Worm (Caenorhabditis elegans) whole organism, L4 larva: ENCODE measurements around the gene C17H12.11.
A peak's percentile ranks its signal among the peaks of the same experiment; 100 is the strongest.

Experiments
- R02D3.7 ChIP-seq: fragments of 150-350 bp; sonication (generic microtip); optimal IDR thresholded peaks from 3 replicates; lab custom pipeline; 2014; ENCODE audit warnings: missing biosample characterization, missing genetic modification characterization
- T26A8.4 ChIP-seq: fragments of 200-800 bp; sonication (Bioruptor generic); IDR thresholded peaks from 2 replicates; pipeline ENCODE4 v1.3.6; 2022; ENCODE audit warnings: missing genetic modification characterization, missing compliant biosample characterization
- aha-1 ChIP-seq: fragments of 150-350 bp; peaks from one replicate; lab custom pipeline; 2014; ENCODE audit warnings: missing biosample characterization, missing genetic modification characterization
- ama-1 ChIP-seq: fragments of 150-350 bp; optimal IDR thresholded peaks from 2 replicates; lab custom pipeline; 2014; ENCODE audit warnings: inconsistent platforms, mixed read lengths
- ceh-28 ChIP-seq: fragments of 150-350 bp; optimal IDR thresholded peaks from 2 replicates; lab custom pipeline; 2014; ENCODE audit warnings: missing biosample characterization, missing genetic modification reagents, missing genetic modification characterization
- ceh-44 ChIP-seq: fragments of 200-800 bp; sonication (Bioruptor generic); IDR thresholded peaks from 2 replicates; pipeline ENCODE4 v1.3.6; 2022; ENCODE audit warnings: missing genetic modification reagents, missing genetic modification characterization, missing compliant biosample characterization
- ceh-82 ChIP-seq: sonication (generic microtip); optimal IDR thresholded peaks from 2 replicates; lab custom pipeline; 2017; ENCODE audit warnings: missing biosample characterization, missing genetic modification characterization
- daf-16 ChIP-seq, 3 experiments: sonication (generic microtip); optimal IDR thresholded peaks; 2 replicates each; lab custom pipeline; 2016 to 2017; ENCODE audit warnings: missing genetic modification characterization in 3 of 3, missing genetic modification reagents in 3 of 3, mild to moderate bottlenecking in 2 of 3, missing compliant biosample characterization in 2 of 3, missing biosample characterization in 1 of 3, moderate library complexity in 1 of 3
- dmd-6 ChIP-seq: fragments of 200-800 bp; sonication (Bioruptor generic); IDR thresholded peaks from 2 replicates; pipeline ENCODE4 v1.3.6; 2022; ENCODE audit warnings: missing genetic modification reagents, missing genetic modification characterization, missing compliant biosample characterization
- dmd-8 ChIP-seq: fragments of 200-800 bp; sonication (Bioruptor generic); IDR thresholded peaks from 2 replicates; pipeline ENCODE4 v1.3.6; 2022; ENCODE audit warnings: missing genetic modification characterization, missing compliant biosample characterization
- dpl-1 ChIP-seq: fragments of 150-350 bp; optimal IDR thresholded peaks from 2 replicates; lab custom pipeline; 2014; ENCODE audit warnings: missing biosample characterization, missing genetic modification reagents, missing genetic modification characterization
- dve-1 ChIP-seq: sonication (generic microtip); optimal IDR thresholded peaks from 2 replicates; lab custom pipeline; 2017; ENCODE audit warnings: antibody characterized with exemption, mild to moderate bottlenecking, missing genetic modification characterization, missing compliant biosample characterization; ENCODE audit not compliant: insufficient read depth
- egl-43 ChIP-seq: fragments of 200-800 bp; sonication (Bioruptor generic); IDR thresholded peaks from 2 replicates; pipeline ENCODE4 v1.3.6; 2022; ENCODE audit warnings: missing genetic modification reagents, missing genetic modification characterization, missing compliant biosample characterization
- fkh-10 ChIP-seq: fragments of 150-350 bp; optimal IDR thresholded peaks from 2 replicates; lab custom pipeline; 2014; ENCODE audit warnings: missing biosample characterization, missing genetic modification reagents, missing genetic modification characterization
- hif-1 ChIP-seq, 2 experiments: sonication (generic microtip); optimal IDR thresholded peaks; 2 replicates each; lab custom pipeline; 2016 to 2017; ENCODE audit warnings: missing compliant biosample characterization in 2 of 2, missing genetic modification characterization in 2 of 2, missing genetic modification reagents in 2 of 2, missing genotype in 2 of 2, mild to moderate bottlenecking in 1 of 2
- hlh-11 ChIP-seq: fragments of 200-800 bp; sonication (Bioruptor generic); optimal IDR thresholded peaks from 2 replicates; lab custom pipeline; 2018; ENCODE audit warnings: mild to moderate bottlenecking, missing genetic modification characterization, missing compliant biosample characterization
- hlh-30 ChIP-seq: sonication (generic microtip); optimal IDR thresholded peaks from 2 replicates; lab custom pipeline; 2017; ENCODE audit warnings: antibody characterized with exemption, mild to moderate bottlenecking, missing genetic modification characterization, missing compliant biosample characterization; ENCODE audit not compliant: insufficient read depth
- hmg-1.1 ChIP-seq: fragments of 200-800 bp; sonication (Bioruptor generic); IDR thresholded peaks from 2 replicates; pipeline ENCODE4 v1.3.6; 2022; ENCODE audit warnings: missing genetic modification reagents, missing genetic modification characterization, missing compliant biosample characterization
- jun-1 ChIP-seq: fragments of 150-350 bp; optimal IDR thresholded peaks from 2 replicates; lab custom pipeline; 2014; ENCODE audit warnings: missing biosample characterization, missing genetic modification reagents, missing genetic modification characterization
- lin-38 ChIP-seq: fragments of 200-800 bp; sonication (Bioruptor generic); IDR thresholded peaks from 2 replicates; pipeline ENCODE4 v1.3.6; 2022; ENCODE audit warnings: missing genetic modification reagents, missing genetic modification characterization, missing compliant biosample characterization
- lsy-2 ChIP-seq, 2 experiments: fragments of 150-350 bp in 1 of 2; sonication (generic microtip) in 1 of 2; optimal IDR thresholded peaks; 2 replicates each; lab custom pipeline; 2014 to 2017; ENCODE audit warnings: missing biosample characterization in 2 of 2, missing genetic modification characterization in 2 of 2
- madf-9 ChIP-seq: fragments of 200-800 bp; sonication (Bioruptor generic); conservative IDR thresholded peaks from 2 replicates; pipeline ENCODE4 v1.3.6; 2022; ENCODE audit warnings: missing genetic modification reagents, missing genetic modification characterization, missing compliant biosample characterization
- mdl-1 ChIP-seq, 2 experiments: fragments of 150-350 bp in 1 of 2; sonication (generic microtip) in 1 of 2; optimal IDR thresholded peaks; 2 replicates each; lab custom pipeline; 2014 to 2017; ENCODE audit warnings: missing biosample characterization in 2 of 2, missing genetic modification characterization in 2 of 2
- mep-1 ChIP-seq: fragments of 150-350 bp; sonication (generic microtip); optimal IDR thresholded peaks from 3 replicates; lab custom pipeline; 2014; ENCODE audit warnings: missing biosample characterization, missing genetic modification characterization
- nhr-28 ChIP-seq: fragments of 150-350 bp; optimal IDR thresholded peaks from 2 replicates; lab custom pipeline; 2014; ENCODE audit warnings: missing biosample characterization, missing genetic modification characterization
- nhr-41 ChIP-seq: fragments of 200-800 bp; sonication (Bioruptor generic); IDR thresholded peaks from 2 replicates; pipeline ENCODE4 v1.3.6; 2022; ENCODE audit warnings: missing genetic modification reagents, missing genetic modification characterization, missing compliant biosample characterization
- nhr-42 ChIP-seq: fragments of 200-800 bp; sonication (Bioruptor generic); IDR thresholded peaks from 2 replicates; pipeline ENCODE4 v1.3.6; 2022; ENCODE audit warnings: missing genetic modification characterization, missing compliant biosample characterization
- nhr-48 ChIP-seq: sonication (generic microtip); optimal IDR thresholded peaks from 2 replicates; lab custom pipeline; 2016; ENCODE audit warnings: mild to moderate bottlenecking, missing genetic modification characterization, missing compliant biosample characterization
- nhr-6 ChIP-seq: fragments of 150-350 bp; optimal IDR thresholded peaks from 2 replicates; lab custom pipeline; 2014; ENCODE audit warnings: missing biosample characterization, missing genetic modification characterization
- nhr-77 ChIP-seq: fragments of 150-350 bp; optimal IDR thresholded peaks from 2 replicates; lab custom pipeline; 2014; ENCODE audit warnings: missing biosample characterization, missing genetic modification characterization
- pqm-1 ChIP-seq: sonication (generic microtip); optimal IDR thresholded peaks from 2 replicates; lab custom pipeline; 2017; ENCODE audit warnings: missing biosample characterization, missing genetic modification characterization
- rbr-2 ChIP-seq: sonication (generic microtip); optimal IDR thresholded peaks from 2 replicates; lab custom pipeline; 2016; ENCODE audit warnings: missing genotype, missing genetic modification characterization, missing compliant biosample characterization
- skn-1 ChIP-seq: fragments of 150-350 bp; optimal IDR thresholded peaks from 2 replicates; lab custom pipeline; 2014; ENCODE audit warnings: missing biosample characterization, missing genetic modification characterization
- snpc-1.2 ChIP-seq: fragments of 200-800 bp; sonication (Bioruptor generic); IDR thresholded peaks from 2 replicates; pipeline ENCODE4 v1.3.6; 2022; ENCODE audit warnings: missing genetic modification reagents, missing genetic modification characterization, missing compliant biosample characterization
- zip-11 ChIP-seq: fragments of 200-800 bp; sonication (Bioruptor generic); IDR thresholded peaks from 2 replicates; pipeline ENCODE4 v1.3.6; 2022; ENCODE audit warnings: missing genetic modification characterization, missing compliant biosample characterization

Gene C17H12.11

ce11 chrIV:6762416-6762815 is 39.8 kb upstream of the C17H12.11 start, which contains the start of gene spd-3:
spd-3 (plus strand) TSS chrIV:6762716.
- TF ChIP-seq lin-38 (GFP tag; lab: Robert Waterston, UW) (0 out of 2 replicates have a peak, but pooled peaks have one; percentile 12), nhr-6 (tag; lab: Kevin White, UChicago) (no peak), ceh-44 (no peak), aha-1 (tag; lab: Kevin White, UChicago) (peak; percentile 12)

- TF ChIP-seq rbr-2 (peak; percentile 36), mdl-1 (tag; optimal IDR thresholded peaks at IDR 0.05; lab: Kevin White, UChicago) (peak in 1 of 2 experiments; percentile 69), skn-1 (tag; lab: Kevin White, UChicago) (no peak), nhr-48 (tag; lab: Kevin White, UChicago) (peak; percentile 6), zip-11 (GFP tag; lab: Robert Waterston, UW) (no peak), ceh-82 (tag; lab: Kevin White, UChicago) (no peak), ceh-28 (tag; lab: Kevin White, UChicago) (peak; percentile 52), daf-16 (GFP tag; optimal IDR thresholded peaks at IDR 0.05; lab: Kevin White, UChicago) (no peak), daf-16 (tag; optimal IDR thresholded peaks at IDR 0.05; lab: Kevin White, UChicago) (peak; percentile 72), T26A8.4 (GFP tag; lab: Robert Waterston, UW) (no peak), ceh-44 (no peak), hlh-11 (tag; lab: Kevin White, UChicago) (peak; percentile 70), fkh-10 (GFP tag; lab: Kevin White, UChicago) (peak; percentile 43), nhr-28 (tag; lab: Kevin White, UChicago) (peak; percentile 59), mep-1 (tag; lab: Kevin White, UChicago) (peak; percentile 75), hif-1 (tag; optimal IDR thresholded peaks at IDR 0.05; lab: Kevin White, UChicago) (peak in 1 of 2 experiments; percentile 18), ama-1 (lab: Kevin White, UChicago) (no peak), nhr-77 (tag; lab: Kevin White, UChicago) (peak; percentile 49), hlh-30 (peak; percentile 91), snpc-1.2 (GFP tag; lab: Robert Waterston, UW) (no peak), lsy-2 (tag; optimal IDR thresholded peaks at IDR 0.05; lab: Kevin White, UChicago) (peak; percentile 23 to 77), hmg-1.1 (GFP tag; lab: Robert Waterston, UW) (peak; percentile 68), dmd-6 (peak; percentile 20; the same call in 1 of the 2 replicates), dmd-8 (GFP tag; lab: Robert Waterston, UW) (no peak), aha-1 (tag; lab: Kevin White, UChicago) (no peak), dpl-1 (GFP tag; lab: Kevin White, UChicago) (peak; percentile 2), egl-43 (GFP tag; lab: Robert Waterston, UW) (no peak), dve-1 (tag; lab: Kevin White, UChicago) (peak; percentile 85), madf-9 (no peak)
These were observed 34.9 kb upstream of the C17H12.11 start for ce11 chrIV:6767240-6767639.

- no peak for TF ChIP-seq nhr-48 (tag; lab: Kevin White, UChicago)
- no peak for TF ChIP-seq lsy-2 (tag; optimal IDR thresholded peaks at IDR 0.05; lab: Kevin White, UChicago)
- no peak for TF ChIP-seq nhr-41
- no peak for TF ChIP-seq daf-16 (GFP tag; optimal IDR thresholded peaks at IDR 0.05; lab: Kevin White, UChicago)
- TF ChIP-seq daf-16 (tag; optimal IDR thresholded peaks at IDR 0.05; lab: Kevin White, UChicago): peak; percentile 73
- TF ChIP-seq pqm-1 (tag; lab: Kevin White, UChicago): peak; percentile 73
- no peak for TF ChIP-seq nhr-42
- no peak for TF ChIP-seq jun-1 (tag; lab: Kevin White, UChicago)
- no peak for TF ChIP-seq ceh-82 (tag; lab: Kevin White, UChicago)
- TF ChIP-seq R02D3.7: no peak
- no peak for TF ChIP-seq ceh-28 (tag; lab: Kevin White, UChicago)
- TF ChIP-seq dve-1 (tag; lab: Kevin White, UChicago): peak; percentile 23
- TF ChIP-seq, all 104 proteins: peak for 3
These were observed 31.7 kb upstream of the C17H12.11 start, which contains the start of gene anat-1 for ce11 chrIV:6770407-6770883. anat-1 (plus strand) TSS chrIV:6770833.
